Worm (Caenorhabditis elegans) whole organism, L1 larva: Measurements from ENCODE around the gene F22E5.2.

Experiments
- alr-1 ChIP-seq: fragments of 200-800 bp; sonication (Bioruptor generic); optimal IDR thresholded peaks from 2 replicates; lab custom pipeline; 2018; ENCODE audit warnings: borderline replicate concordance, mild to moderate bottlenecking, missing genetic modification characterization, missing compliant biosample characterization
- ceh-82 ChIP-seq, 3 experiments: fragments of 150-350 bp in 1 of 3; sonication (generic microtip) in 2 of 3; optimal IDR thresholded peaks; 2 replicates each; lab custom pipeline; 2014 to 2017; ENCODE audit warnings: missing biosample characterization in 3 of 3, missing genetic modification characterization in 3 of 3
- efl-3 ChIP-seq: fragments of 200-800 bp; sonication (Bioruptor generic); optimal IDR thresholded peaks from 2 replicates; lab custom pipeline; 2018; ENCODE audit warnings: mild to moderate bottlenecking, missing genetic modification characterization, missing compliant biosample characterization
- elt-2 ChIP-seq: sonication (generic microtip); optimal IDR thresholded peaks from 2 replicates; lab custom pipeline; 2016; ENCODE audit warnings: missing genetic modification characterization, mild to moderate bottlenecking, inconsistent platforms, missing compliant biosample characterization, missing genetic modification reagents
- hlh-17 ChIP-seq: fragments of 200-800 bp; sonication (Bioruptor generic); optimal IDR thresholded peaks from 2 replicates; lab custom pipeline; 2018; ENCODE audit warnings: missing genetic modification characterization, mild to moderate bottlenecking, missing compliant biosample characterization, moderate library complexity, borderline replicate concordance
- nhr-85 ChIP-seq: sonication (generic microtip); peaks from one replicate; lab custom pipeline; 2016; ENCODE audit warnings: missing genetic modification characterization, inconsistent platforms, missing compliant biosample characterization

ce11 chrII:2649539-2649938 lies 15.6 kb upstream of the F22E5.2 start, which contains the start of the genes F22E5.13 and F22E5.6:
- TF ChIP-seq efl-3 = no peak
- no peak for TF ChIP-seq hlh-17 (GFP tag; lab: Kevin White, UChicago)
- TF ChIP-seq alr-1 (tag; lab: Kevin White, UChicago) = no peak
- no peak for TF ChIP-seq nhr-85
- TF ChIP-seq ceh-82 (tag; optimal IDR thresholded peaks at IDR 0.05; lab: Kevin White, UChicago) = no peak
- TF ChIP-seq elt-2 (tag; lab: Kevin White, UChicago) = no peak
